Worm (Caenorhabditis elegans): ENCODE results near the gene Y39G8B.1.

Y39G8B.1 gene

DNA sequence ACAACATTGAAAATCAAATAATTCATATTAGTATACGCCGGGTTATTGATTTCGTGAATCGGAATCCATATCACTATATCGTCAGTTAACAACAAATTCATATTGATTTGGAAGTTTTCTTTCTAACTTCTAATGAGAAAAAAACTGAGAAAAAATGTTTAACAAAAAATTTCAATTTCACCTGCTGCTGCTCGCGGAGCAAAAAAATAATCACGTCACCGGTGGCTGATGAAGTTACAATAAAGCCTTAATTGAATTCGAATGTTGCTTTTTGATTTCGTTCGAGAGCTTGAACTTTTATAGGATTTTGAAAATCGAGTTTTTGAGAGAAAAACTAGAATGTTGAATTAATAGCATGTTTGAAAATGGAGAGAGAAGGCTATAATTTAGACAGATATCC lies 4.6 kb downstream of the Y39G8B.1 start, which contains the start of gene sre-43:
sre-43 (minus strand) TSS at position 101 of the 400 bp plus-strand sequence.
- TF ChIP-seq nhr-76 (tag; optimal IDR thresholded peaks at IDR 0.05) (no peak), drap-1 (GFP tag; optimal IDR thresholded peaks at IDR 0.05) (no peak), cnd-1 (tag; optimal IDR thresholded peaks at IDR 0.05) (no peak), nhr-2 (tag; optimal IDR thresholded peaks at IDR 0.05) (no peak), snpc-4 (tag; optimal IDR thresholded peaks at IDR 0.05) (no peak), ces-1 (GFP tag; optimal IDR thresholded peaks at IDR 0.05) (no peak), ceh-43 (GFP tag; optimal IDR thresholded peaks at IDR 0.05) (no peak), bed-3 (GFP tag; optimal IDR thresholded peaks at IDR 0.05) (no peak), nhr-237 (tag; optimal IDR thresholded peaks at IDR 0.05) (no peak), ceh-39 (tag; optimal IDR thresholded peaks at IDR 0.05) (no peak), lin-13 (tag; optimal IDR thresholded peaks at IDR 0.05) (no peak), lin-32 (GFP tag; optimal IDR thresholded peaks at IDR 0.05) (no peak), mab-5 (tag; optimal IDR thresholded peaks at IDR 0.05) (no peak), zip-8 (tag; optimal IDR thresholded peaks at IDR 0.05) (no peak), unc-39 (tag; optimal IDR thresholded peaks at IDR 0.05) (no peak)

DNA sequence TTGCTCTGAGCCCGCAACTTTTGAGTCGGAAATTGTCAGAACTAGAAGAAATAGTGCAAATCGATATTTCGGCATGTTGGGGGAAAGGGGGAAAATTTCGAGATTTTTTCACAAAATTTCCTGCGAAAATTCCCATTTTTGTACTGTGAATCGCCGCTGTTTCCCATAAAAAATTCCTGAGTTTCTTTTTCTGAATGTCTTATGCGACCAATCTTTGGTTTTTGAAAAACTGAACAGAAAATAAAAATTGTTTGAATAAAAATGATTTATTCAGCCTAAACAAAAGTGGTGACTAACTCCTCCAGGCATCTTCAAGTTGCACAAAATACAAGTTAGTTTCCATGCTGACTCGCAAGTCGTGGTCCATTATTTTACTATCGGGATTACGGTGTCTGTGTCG lies 7.4 kb downstream of the Y39G8B.1 start, which contains the start of gene W07G1.7:
W07G1.7 (minus strand) TSS at position 101 of the 400 bp plus-strand sequence.
- no peak for TF ChIP-seq lsy-2 (tag; optimal IDR thresholded peaks at IDR 0.05)
- TF ChIP-seq ces-1 (GFP tag; optimal IDR thresholded peaks at IDR 0.05), result no peak
- no peak for TF ChIP-seq zip-8 (tag; optimal IDR thresholded peaks at IDR 0.05)
- no peak for TF ChIP-seq mab-5 (tag; optimal IDR thresholded peaks at IDR 0.05)

DNA sequence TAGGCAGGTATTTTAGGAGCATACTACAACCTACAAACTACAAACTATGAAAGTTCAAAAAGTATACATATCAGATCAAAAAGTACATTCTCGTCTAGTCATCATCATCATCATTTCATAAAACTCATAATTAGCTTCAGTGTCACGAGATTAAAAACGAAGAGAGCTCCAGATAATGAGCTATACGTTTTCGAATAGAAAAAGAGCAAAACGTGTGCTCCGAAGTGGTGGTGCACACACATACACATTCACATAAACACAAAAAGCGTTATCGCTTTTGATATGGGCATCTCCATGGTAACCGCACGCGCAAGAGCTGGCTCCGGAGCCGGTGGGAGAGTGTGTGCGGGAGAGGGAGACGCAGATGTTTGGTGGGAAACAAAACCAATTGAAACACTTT lies 9.3 kb downstream of the Y39G8B.1 start:
- TF ChIP-seq nhr-76 (tag; optimal IDR thresholded peaks at IDR 0.05) (no peak), mab-5 (tag; optimal IDR thresholded peaks at IDR 0.05) (no peak), M03D4.4 (tag; optimal IDR thresholded peaks at IDR 0.05) (no peak), tbx-8 (GFP tag; optimal IDR thresholded peaks at IDR 0.05) (no peak), flh-1 (GFP tag; optimal IDR thresholded peaks at IDR 0.05) (no peak), nhr-237 (tag; optimal IDR thresholded peaks at IDR 0.05) (no peak), elt-3 (tag; optimal IDR thresholded peaks at IDR 0.05) (no peak)

DNA sequence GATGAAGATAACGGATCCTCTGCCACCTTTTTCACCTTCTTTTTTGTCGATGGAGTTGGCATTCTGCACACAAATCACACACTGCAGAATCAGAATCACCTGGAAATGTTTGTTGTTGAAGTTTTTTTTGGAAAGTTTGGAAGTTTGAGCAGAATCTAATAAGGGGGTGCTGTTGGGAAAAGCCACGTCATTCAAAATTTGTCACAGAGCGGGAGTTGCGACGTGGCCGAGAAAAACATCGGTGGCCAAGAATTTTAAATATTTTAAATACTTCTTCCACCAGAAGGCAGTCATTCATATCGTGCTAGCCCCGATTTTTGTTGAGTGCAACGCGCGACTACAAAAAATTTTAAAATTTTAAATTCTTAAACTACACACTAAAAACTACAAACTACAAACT lies 11.3 kb downstream of the Y39G8B.1 start, which contains the start of gene rpi-1:
rpi-1 (minus strand) TSS at position 101 of the 400 bp plus-strand sequence.
- TF ChIP-seq pha-4 (tag; optimal IDR thresholded peaks at IDR 0.05) (no peak), blmp-1 (tag; optimal IDR thresholded peaks at IDR 0.05) (no peak), ham-2 (GFP tag; optimal IDR thresholded peaks at IDR 0.05) (no peak), unc-39 (tag; optimal IDR thresholded peaks at IDR 0.05) (no peak), mab-5 (tag; optimal IDR thresholded peaks at IDR 0.05) (no peak), elt-1 (tag; optimal IDR thresholded peaks at IDR 0.05; ENCODE audit: borderline replicate concordance, insufficient read depth) (no peak), zip-8 (tag; optimal IDR thresholded peaks at IDR 0.05) (no peak), hlh-1 (tag; optimal IDR thresholded peaks at IDR 0.05) (no peak), snpc-4 (tag; optimal IDR thresholded peaks at IDR 0.05) (no peak), unc-62 (GFP tag; optimal IDR thresholded peaks at IDR 0.05) (no peak), sptf-1 (tag; optimal IDR thresholded peaks at IDR 0.05) (no peak), tbx-8 (GFP tag; optimal IDR thresholded peaks at IDR 0.05) (no peak), lsy-2 (tag; optimal IDR thresholded peaks at IDR 0.05) (no peak), sem-2 (GFP tag; optimal IDR thresholded peaks at IDR 0.05) (no peak), nhr-2 (tag; optimal IDR thresholded peaks at IDR 0.05) (no peak), nhr-76 (tag; optimal IDR thresholded peaks at IDR 0.05) (no peak), cnd-1 (tag; optimal IDR thresholded peaks at IDR 0.05) (no peak)

DNA sequence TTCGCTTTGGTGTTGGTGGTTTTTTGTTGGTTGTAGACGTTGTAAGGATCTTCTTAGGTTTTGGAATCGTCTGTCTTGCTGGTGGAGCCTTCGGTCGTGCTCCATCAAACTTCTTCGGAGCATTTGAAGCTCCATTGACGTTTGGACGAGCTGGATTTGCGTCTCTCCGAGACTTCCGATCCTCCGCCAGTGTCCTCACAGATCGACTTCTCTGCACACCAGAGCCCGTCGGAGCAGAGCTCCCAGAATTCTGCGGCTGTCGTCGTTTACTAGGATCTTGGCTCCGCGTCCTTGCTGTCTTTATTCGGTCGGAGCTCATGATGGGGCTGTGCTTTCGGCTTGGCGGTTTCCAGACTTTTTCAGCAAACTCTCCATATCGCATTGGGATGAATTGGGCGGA lies 12.0 kb downstream of the Y39G8B.1 start:
- TF ChIP-seq M03D4.4 (tag; optimal IDR thresholded peaks at IDR 0.05) (no peak), lsy-2 (tag; optimal IDR thresholded peaks at IDR 0.05) (no peak), sem-2 (GFP tag; optimal IDR thresholded peaks at IDR 0.05) (no peak)

DNA sequence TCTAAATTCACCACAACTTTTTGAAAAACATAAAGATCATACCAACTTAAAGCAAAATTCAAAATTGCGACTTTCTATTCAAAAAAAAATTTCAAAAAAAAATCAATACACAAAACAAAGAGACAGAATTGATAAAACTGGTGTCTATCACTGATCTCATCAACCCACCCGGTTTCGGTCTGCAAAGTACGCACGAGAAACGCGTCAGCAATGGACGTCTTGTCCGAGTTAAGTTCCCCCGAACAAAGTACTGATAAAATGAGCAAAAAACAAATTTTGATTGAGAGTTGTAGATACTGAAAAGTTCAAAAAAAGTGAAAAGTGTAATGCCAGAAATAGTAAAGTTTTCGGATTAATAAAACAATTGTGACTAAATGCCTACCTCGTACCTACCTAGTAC lies 15.3 kb downstream of the Y39G8B.1 start:
- no peak for TF ChIP-seq mep-1 (tag; optimal IDR thresholded peaks at IDR 0.05)
- TF ChIP-seq ceh-83 (GFP tag; optimal IDR thresholded peaks at IDR 0.05), result no peak
- TF ChIP-seq bed-3 (GFP tag; optimal IDR thresholded peaks at IDR 0.05), result no peak
- TF ChIP-seq hlh-1 (tag; optimal IDR thresholded peaks at IDR 0.05), result no peak
- no peak for TF ChIP-seq zip-8 (tag; optimal IDR thresholded peaks at IDR 0.05)
- TF ChIP-seq mab-5 (tag; optimal IDR thresholded peaks at IDR 0.05), result no peak
- no peak for TF ChIP-seq mls-2 (tag; optimal IDR thresholded peaks at IDR 0.05)
- no peak for TF ChIP-seq ces-1 (GFP tag; optimal IDR thresholded peaks at IDR 0.05)
- TF ChIP-seq pha-4 (tag; optimal IDR thresholded peaks at IDR 0.05), result no peak
- TF ChIP-seq snpc-4 (tag; optimal IDR thresholded peaks at IDR 0.05), result no peak

All from whole organism, mixed stage, embryonic.